Worm (Caenorhabditis elegans) whole organism, late embryonic: ENCODE measurements around the gene algn-13.

Source experiments
- ahr-1 ChIP-seq: sonication (generic microtip); optimal IDR thresholded peaks from 2 replicates; lab custom pipeline; 2016; ENCODE audit warnings: missing genetic modification characterization, missing compliant biosample characterization
- hlh-15 ChIP-seq: sonication (generic microtip); optimal IDR thresholded peaks from 2 replicates; lab custom pipeline; 2016; ENCODE audit warnings: missing genetic modification characterization, missing compliant biosample characterization
- nfya-1 ChIP-seq: sonication (generic microtip); optimal IDR thresholded peaks from 2 replicates; lab custom pipeline; 2017; ENCODE audit warnings: missing genetic modification characterization, mild to moderate bottlenecking, missing compliant biosample characterization, antibody characterized with exemption, moderate library complexity
- nhr-11 ChIP-seq: fragments of 150-350 bp; optimal IDR thresholded peaks from 2 replicates; lab custom pipeline; 2014; ENCODE audit warnings: missing biosample characterization, missing genetic modification characterization
- pqm-1 ChIP-seq: sonication (generic microtip); optimal IDR thresholded peaks from 2 replicates; lab custom pipeline; 2016; ENCODE audit warnings: missing genetic modification characterization, missing compliant biosample characterization
- rnt-1 ChIP-seq: sonication (generic microtip); optimal IDR thresholded peaks from 2 replicates; lab custom pipeline; 2016; ENCODE audit warnings: missing genetic modification characterization, missing compliant biosample characterization
- syd-9 ChIP-seq: sonication (generic microtip); optimal IDR thresholded peaks from 2 replicates; lab custom pipeline; 2016; ENCODE audit warnings: mild to moderate bottlenecking, missing genetic modification characterization, moderate library complexity, missing compliant biosample characterization
- tbx-2 ChIP-seq: sonication (generic microtip); optimal IDR thresholded peaks from 2 replicates; lab custom pipeline; 2016; ENCODE audit warnings: missing genetic modification characterization, missing compliant biosample characterization

DNA sequence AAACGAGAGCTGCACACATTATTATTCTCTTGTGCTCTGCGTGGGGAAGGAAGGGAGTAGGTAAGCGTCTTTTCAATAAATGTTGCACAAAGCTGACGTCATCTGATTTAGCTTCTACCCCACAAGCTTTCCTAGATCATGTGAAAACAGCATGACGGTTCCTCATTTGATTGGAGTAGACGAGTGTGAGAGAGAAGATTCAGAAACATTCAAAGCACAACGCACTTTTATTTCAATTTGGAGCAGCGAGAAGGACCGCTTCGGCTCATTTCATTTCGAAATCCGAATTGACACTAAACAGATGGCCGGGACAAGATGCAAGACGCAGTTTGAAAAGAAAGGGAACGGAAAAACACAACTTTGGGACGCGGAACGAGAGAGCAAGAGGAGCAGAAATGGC lies 42.6 kb upstream of the algn-13 start:
- no peak for TF ChIP-seq pqm-1
- no peak for TF ChIP-seq ahr-1 (tag; lab: Kevin White, UChicago)
- TF ChIP-seq hlh-15 (tag; lab: Kevin White, UChicago): no peak
- no peak for TF ChIP-seq nhr-11 (tag; lab: Kevin White, UChicago)
- TF ChIP-seq nfya-1 (tag; lab: Kevin White, UChicago): no peak
- no peak for TF ChIP-seq rnt-1 (tag; lab: Kevin White, UChicago)
- no peak for TF ChIP-seq tbx-2
- no peak for TF ChIP-seq syd-9
